Fruit fly (Drosophila melanogaster) whole organism, embryonic: Measurements from ENCODE around the gene Acat2.
A peak's percentile ranks its signal among the peaks of the same experiment; 100 is the strongest.

Source experiments
- CG10274 ChIP-seq: fragments of 200-800 bp; sonication (Bioruptor generic); optimal IDR thresholded peaks from 3 replicates; lab custom pipeline; 2017; ENCODE audit warnings: missing biosample characterization, mild to moderate bottlenecking, missing genetic modification characterization
- CG10979 ChIP-seq: fragments of 200-800 bp; sonication (Bioruptor generic); optimal IDR thresholded peaks from 2 replicates; lab custom pipeline; 2018; ENCODE audit warnings: missing biosample characterization, mild to moderate bottlenecking, missing genetic modification characterization, moderate library complexity
- CG11085 ChIP-seq: fragments of 200-800 bp; sonication (Bioruptor generic); IDR thresholded peaks from 2 replicates; pipeline ENCODE4 v1.3.6; 2022; ENCODE audit warnings: missing biosample characterization, missing genetic modification characterization
- CG13624 ChIP-seq: fragments of 200-800 bp; sonication (Bioruptor generic); optimal IDR thresholded peaks from 2 replicates; lab custom pipeline; 2016; ENCODE audit warnings: missing biosample characterization, missing genetic modification characterization
- CG15011 ChIP-seq: fragments of 200-800 bp; sonication (Bioruptor generic); optimal IDR thresholded peaks from 3 replicates; lab custom pipeline; 2018; ENCODE audit warnings: missing biosample characterization, mild to moderate bottlenecking, missing genetic modification characterization
- CG15479 ChIP-seq: fragments of 200-800 bp; sonication (Bioruptor generic); optimal IDR thresholded peaks from 3 replicates; lab custom pipeline; 2019; ENCODE audit warnings: missing biosample characterization, mild to moderate bottlenecking, missing genetic modification characterization, moderate library complexity
- CG17186 ChIP-seq: fragments of 200-800 bp; sonication (Bioruptor generic); optimal IDR thresholded peaks from 3 replicates; lab custom pipeline; 2017; ENCODE audit warnings: missing biosample characterization, missing genetic modification reagents, missing genetic modification characterization
- CG17359 ChIP-seq: fragments of 200-800 bp; sonication (Bioruptor generic); optimal IDR thresholded peaks from 3 replicates; lab custom pipeline; 2018; ENCODE audit warnings: missing biosample characterization, mild to moderate bottlenecking, missing genetic modification characterization, moderate library complexity
- CG17912 ChIP-seq: fragments of 200-800 bp; sonication (Bioruptor generic); optimal IDR thresholded peaks from 2 replicates; lab custom pipeline; 2018; ENCODE audit warnings: missing biosample characterization, mild to moderate bottlenecking, missing genetic modification characterization
- CG2120 ChIP-seq: fragments of 200-800 bp; sonication (Bioruptor generic); optimal IDR thresholded peaks from 3 replicates; lab custom pipeline; 2016; ENCODE audit warnings: missing biosample characterization, missing genetic modification characterization
- CG2199 ChIP-seq: fragments of 200-800 bp; sonication (Bioruptor generic); IDR thresholded peaks from 3 replicates; pipeline ENCODE4 v1.3.6; 2022; ENCODE audit warnings: missing biosample characterization, missing genetic modification characterization
- CG2678 ChIP-seq: fragments of 200-800 bp; sonication (Bioruptor generic); optimal IDR thresholded peaks from 3 replicates; lab custom pipeline; 2019; ENCODE audit warnings: missing biosample characterization, mild to moderate bottlenecking, missing genetic modification characterization, moderate library complexity
- CG31441 ChIP-seq: fragments of 200-800 bp; sonication (Bioruptor generic); IDR thresholded peaks from 2 replicates; pipeline ENCODE4 v1.3.6; 2022; ENCODE audit warnings: missing biosample characterization, missing genetic modification characterization
- CG4617 ChIP-seq: fragments of 200-800 bp; sonication (Bioruptor generic); optimal IDR thresholded peaks from 3 replicates; lab custom pipeline; 2016; ENCODE audit warnings: missing biosample characterization, missing genetic modification characterization, borderline replicate concordance
- CG6813 ChIP-seq: fragments of 200-800 bp; sonication (Bioruptor generic); optimal IDR thresholded peaks from 2 replicates; lab custom pipeline; 2017; ENCODE audit warnings: missing biosample characterization, missing genetic modification characterization, mild to moderate bottlenecking, moderate library complexity, missing genetic modification reagents
- E2f1 ChIP-seq: fragments of 200-800 bp; sonication (Bioruptor generic); IDR thresholded peaks from 2 replicates; pipeline ENCODE4 v1.3.6; 2022; ENCODE audit warnings: missing biosample characterization, missing genetic modification characterization
- Fer3 ChIP-seq: fragments of 200-800 bp; sonication (Bioruptor generic); optimal IDR thresholded peaks from 2 replicates; lab custom pipeline; 2018; ENCODE audit warnings: missing biosample characterization, mild to moderate bottlenecking, missing genetic modification characterization, moderate library complexity
- Gug ChIP-seq: fragments of 200-800 bp; sonication (Bioruptor generic); IDR thresholded peaks from 4 replicates; pipeline ENCODE4 v1.3.6; 2022; ENCODE audit warnings: missing biosample characterization, missing genetic modification characterization
- HLH3B ChIP-seq: fragments of 200-800 bp; sonication (Bioruptor generic); IDR thresholded peaks from 2 replicates; pipeline ENCODE4 v1.3.6; 2022; ENCODE audit warnings: missing biosample characterization, missing genetic modification characterization
- Hand ChIP-seq: fragments of 200-800 bp; sonication (Bioruptor generic); optimal IDR thresholded peaks from 2 replicates; lab custom pipeline; 2017; ENCODE audit warnings: mild to moderate bottlenecking, missing biosample characterization, missing genetic modification reagents, missing genetic modification characterization
- Hr51 ChIP-seq, 2 experiments: fragments of 200-800 bp; sonication (Bioruptor generic); optimal IDR thresholded peaks; 2 replicates in 1 of 2; 3 replicates in 1 of 2; lab custom pipeline; 2016 to 2018; ENCODE audit warnings: missing biosample characterization in 2 of 2, missing genetic modification characterization in 2 of 2, mild to moderate bottlenecking in 1 of 2, moderate library complexity in 1 of 2
- Hr78 ChIP-seq, 2 experiments: fragments of 200-800 bp in 1 of 2; fragments of >200 bp in 1 of 2; sonication (Bioruptor generic) in 1 of 2; optimal IDR thresholded peaks; 2 replicates each; lab custom pipeline; 2017 to 2019; ENCODE audit warnings: missing biosample characterization in 2 of 2, missing genetic modification characterization in 2 of 2, mild to moderate bottlenecking in 1 of 2, moderate library complexity in 1 of 2
- Mes4 ChIP-seq: fragments of 200-800 bp; sonication (Bioruptor generic); optimal IDR thresholded peaks from 2 replicates; lab custom pipeline; 2016; ENCODE audit warnings: missing biosample characterization, missing genetic modification characterization
- Nf-YA ChIP-seq: fragments of 200-800 bp; sonication (Bioruptor generic); IDR thresholded peaks from 2 replicates; pipeline ENCODE4 v1.3.6; 2022; ENCODE audit warnings: missing biosample characterization, missing genetic modification characterization
- NfI ChIP-seq: fragments of 200-800 bp; sonication (Bioruptor generic); optimal IDR thresholded peaks from 3 replicates; lab custom pipeline; 2018; ENCODE audit warnings: missing biosample characterization, mild to moderate bottlenecking, missing genetic modification characterization, moderate library complexity
- Sox102F ChIP-seq: fragments of 200-800 bp; sonication (Bioruptor generic); optimal IDR thresholded peaks from 2 replicates; lab custom pipeline; 2018; ENCODE audit warnings: missing biosample characterization, mild to moderate bottlenecking, missing genetic modification characterization, moderate library complexity
- Sry-β ChIP-seq: fragments of 200-800 bp; sonication (Bioruptor generic); optimal IDR thresholded peaks from 2 replicates; lab custom pipeline; 2018; ENCODE audit warnings: missing biosample characterization, mild to moderate bottlenecking, missing genetic modification characterization, moderate library complexity
- al ChIP-seq: fragments of 200-800 bp; sonication (Bioruptor generic); IDR thresholded peaks from 2 replicates; pipeline ENCODE4 v1.3.6; 2022; ENCODE audit warnings: missing biosample characterization, missing genetic modification characterization
- aop ChIP-seq: fragments of 200-800 bp; sonication (Bioruptor generic); IDR thresholded peaks from 2 replicates; pipeline ENCODE4 v1.3.6; 2022; ENCODE audit warnings: missing biosample characterization, missing genetic modification characterization
- chinmo ChIP-seq: fragments of 200-800 bp; sonication (Bioruptor generic); IDR thresholded peaks from 4 replicates; pipeline ENCODE4 v1.3.6; 2022; ENCODE audit warnings: missing biosample characterization, missing genetic modification characterization; ENCODE audit not compliant: partially characterized antibody
- chm ChIP-seq: fragments of 200-800 bp; sonication (Bioruptor generic); IDR thresholded peaks from 2 replicates; pipeline ENCODE4 v1.3.6; 2022; ENCODE audit warnings: missing biosample characterization, missing genetic modification characterization
- corto ChIP-seq: fragments of 200-800 bp; sonication (Bioruptor generic); optimal IDR thresholded peaks from 2 replicates; lab custom pipeline; 2016; ENCODE audit warnings: missing biosample characterization, mild to moderate bottlenecking, missing genetic modification characterization, moderate library complexity
- croc ChIP-seq: fragments of 200-800 bp; sonication (Bioruptor generic); conservative IDR thresholded peaks from 3 replicates; pipeline ENCODE4 v1.3.6; 2022; ENCODE audit warnings: missing biosample characterization, missing genetic modification characterization
- dysf ChIP-seq: fragments of 200-800 bp; sonication (Bioruptor generic); IDR thresholded peaks from 3 replicates; pipeline ENCODE4 v1.3.6; 2022; ENCODE audit warnings: missing biosample characterization, missing genetic modification characterization
- ems ChIP-seq: fragments of 200-800 bp; sonication (Bioruptor generic); optimal IDR thresholded peaks from 3 replicates; lab custom pipeline; 2016; ENCODE audit warnings: missing biosample characterization, missing genetic modification characterization
- gt ChIP-seq: fragments of 200-800 bp; sonication (Bioruptor generic); IDR thresholded peaks from 2 replicates; pipeline ENCODE4 v1.3.6; 2022; ENCODE audit warnings: missing biosample characterization, missing genetic modification characterization
- kay ChIP-seq: fragments of 200-800 bp; sonication (Bioruptor generic); optimal IDR thresholded peaks from 2 replicates; lab custom pipeline; 2016; ENCODE audit warnings: missing biosample characterization, missing genetic modification characterization
- lbe ChIP-seq: fragments of 200-800 bp; sonication (Bioruptor generic); optimal IDR thresholded peaks from 2 replicates; lab custom pipeline; 2016; ENCODE audit warnings: missing biosample characterization, mild to moderate bottlenecking, missing genetic modification characterization
- lmd ChIP-seq: fragments of 200-800 bp; sonication (Bioruptor generic); IDR thresholded peaks from 2 replicates; pipeline ENCODE4 v1.3.6; 2022; ENCODE audit warnings: missing biosample characterization, missing genetic modification characterization
- nom ChIP-seq: fragments of 200-800 bp; sonication (Bioruptor generic); optimal IDR thresholded peaks from 2 replicates; lab custom pipeline; 2017; ENCODE audit warnings: missing biosample characterization, missing genetic modification characterization, mild to moderate bottlenecking, moderate library complexity, missing genetic modification reagents
- pum ChIP-seq: fragments of 200-800 bp; sonication (Bioruptor generic); optimal IDR thresholded peaks from 2 replicates; lab custom pipeline; 2016; ENCODE audit warnings: missing biosample characterization, missing genetic modification characterization
- rib ChIP-seq: fragments of 200-800 bp; sonication (Bioruptor generic); IDR thresholded peaks from 2 replicates; pipeline ENCODE4 v1.3.6; 2022; ENCODE audit warnings: missing biosample characterization, missing genetic modification characterization
- sens ChIP-seq: fragments of 200-800 bp; sonication (Bioruptor generic); peaks from one replicate; lab custom pipeline; 2016; ENCODE audit warnings: missing biosample characterization, missing genetic modification characterization
- sob ChIP-seq: fragments of 200-800 bp; sonication (Bioruptor generic); IDR thresholded peaks from 2 replicates; pipeline ENCODE4 v1.3.6; 2022; ENCODE audit warnings: missing biosample characterization, missing genetic modification characterization
- tgo ChIP-seq: fragments of 200-800 bp; sonication (Bioruptor generic); IDR thresholded peaks from 3 replicates; pipeline ENCODE4 v1.3.6; 2022; ENCODE audit warnings: missing biosample characterization, missing genetic modification characterization
- tin ChIP-seq: fragments of 200-800 bp; sonication (Bioruptor generic); optimal IDR thresholded peaks from 3 replicates; lab custom pipeline; 2016; ENCODE audit warnings: missing biosample characterization, missing genetic modification characterization
- tll ChIP-seq, 2 experiments: fragments of 200-800 bp in 1 of 2; fragments of >200 bp in 1 of 2; sonication (Bioruptor generic) in 1 of 2; optimal IDR thresholded peaks; 2 replicates each; lab custom pipeline; 2017 to 2019; ENCODE audit warnings: missing biosample characterization in 2 of 2, missing genetic modification characterization in 2 of 2, mild to moderate bottlenecking in 1 of 2, moderate library complexity in 1 of 2
- unc-4 ChIP-seq: fragments of 200-800 bp; sonication (Bioruptor generic); IDR thresholded peaks from 2 replicates; pipeline ENCODE4 v1.3.6; 2022; ENCODE audit warnings: missing biosample characterization, missing genetic modification characterization; ENCODE audit not compliant: partially characterized antibody
- z ChIP-seq: fragments of 200-800 bp; sonication (Bioruptor generic); IDR thresholded peaks from 3 replicates; pipeline ENCODE4 v1.3.6; 2022; ENCODE audit warnings: missing biosample characterization, missing genetic modification characterization

Acat2 gene

DNA sequence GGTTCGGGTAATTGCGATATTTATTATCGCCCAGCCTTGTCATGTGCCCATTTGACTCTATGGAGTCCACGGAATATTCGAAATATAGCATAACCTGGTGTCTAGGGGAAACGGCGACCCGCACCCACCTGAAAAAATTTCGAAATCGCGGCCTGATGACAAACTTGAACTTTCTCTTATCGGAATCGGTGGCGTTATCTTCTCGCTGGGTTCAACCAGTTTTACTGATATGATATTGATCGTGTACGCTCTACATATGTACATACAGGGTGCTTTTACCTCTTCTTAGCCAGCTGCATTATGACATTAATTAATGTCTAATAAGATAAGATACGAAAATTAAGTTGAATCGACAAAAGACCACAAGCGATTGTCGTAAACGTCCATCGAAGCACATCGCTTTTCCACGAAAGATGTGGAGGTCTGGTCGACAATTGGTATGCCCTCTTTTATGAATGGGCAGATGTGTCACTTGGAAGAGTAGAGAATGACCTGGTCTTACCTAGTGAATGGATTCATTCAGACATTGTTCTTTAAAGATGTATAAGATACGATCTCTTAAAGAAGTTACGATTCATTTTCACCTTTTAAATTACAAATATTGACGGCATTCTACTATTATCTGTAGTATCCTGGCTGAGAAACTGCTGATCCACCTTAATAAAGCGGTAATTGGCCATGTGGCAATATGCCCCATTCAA is 17.6 kb downstream of the Acat2 start (continued):
- TF ChIP-seq Mes4 (GFP tag; lab: Kevin White, UChicago) (no peak), pum (GFP tag; lab: Kevin White, UChicago) (no peak), lmd (GFP tag; lab: Robert Waterston, UW) (no peak), Hand (GFP tag; lab: Kevin White, UChicago) (no peak), al (GFP tag; lab: Robert Waterston, UW) (no peak), unc-4 (GFP tag; lab: Robert Waterston, UW) (no peak), tin (no peak), CG15479 (GFP tag; lab: Kevin White, UChicago) (no peak), chinmo (GFP tag; lab: Robert Waterston, UW) (no peak), CG2678 (tag; lab: Kevin White, UChicago) (peak; percentile 49), Hr78 (GFP tag; optimal IDR thresholded peaks at IDR 0.05; lab: Kevin White, UChicago) (peak in 1 of 2 experiments; percentile 99), CG4617 (GFP tag; lab: Kevin White, UChicago) (no peak), z (GFP tag; lab: Robert Waterston, UW) (no peak), Sox102F (GFP tag; lab: Kevin White, UChicago) (peak; percentile 31), E2f1 (GFP tag; lab: Robert Waterston, UW) (no peak), CG17912 (no peak), CG11085 (no peak), CG10274 (peak; percentile 96), CG2120 (peak; percentile 45), CG13624 (GFP tag; lab: Kevin White, UChicago) (no peak), sob (no peak), Gug (GFP tag; lab: Robert Waterston, UW) (0 out of 4 replicates have a peak, but pooled peaks have one; percentile 2), aop (GFP tag; lab: Robert Waterston, UW) (no peak), HLH3B (GFP tag; lab: Robert Waterston, UW) (0 out of 2 replicates have a peak, but pooled peaks have one; percentile 26), gt (peak; percentile 10; the same call in 1 of the 2 replicates), Hr51 (GFP tag; optimal IDR thresholded peaks at IDR 0.05; lab: Kevin White, UChicago) (peak in 1 of 2 experiments; percentile 26), NfI (GFP tag; lab: Kevin White, UChicago) (no peak), dysf (GFP tag; lab: Robert Waterston, UW) (peak; percentile 51; the same call in 2 of the 3 replicates), croc (no peak), Nf-YA (no peak), CG17359 (tag; lab: Kevin White, UChicago) (no peak)

dm6 chr3L:1320931-1321556 is 18.3 kb downstream of the Acat2 start:
- peak; percentile 1 for TF ChIP-seq corto
- no peak for TF ChIP-seq chm (GFP tag; lab: Robert Waterston, UW)
- no peak for TF ChIP-seq CG2199 (GFP tag; lab: Robert Waterston, UW)
- peak; percentile 36 for TF ChIP-seq nom (GFP tag; lab: Kevin White, UChicago)
- TF ChIP-seq CG10979 (tag; lab: Kevin White, UChicago) = no peak
- TF ChIP-seq Sry-β (GFP tag; lab: Kevin White, UChicago) = no peak
- no peak for TF ChIP-seq CG17186 (GFP tag; lab: Kevin White, UChicago)
- no peak for TF ChIP-seq ems
- TF ChIP-seq CG31441 (GFP tag; lab: Robert Waterston, UW) = 0 out of 2 replicates have a peak, but pooled peaks have one; percentile 4
- no peak for TF ChIP-seq tgo (GFP tag; lab: Robert Waterston, UW)
- TF ChIP-seq Fer3 (tag; lab: Kevin White, UChicago) = no peak
- TF ChIP-seq CG15479 (GFP tag; lab: Kevin White, UChicago) = no peak
- TF ChIP-seq CG6813 (GFP tag; lab: Kevin White, UChicago) = no peak
- TF ChIP-seq rib (GFP tag; lab: Robert Waterston, UW) = 0 out of 2 replicates have a peak, but pooled peaks have one; percentile 49
- TF ChIP-seq CG15011 (GFP tag; lab: Kevin White, UChicago) = no peak
- TF ChIP-seq lbe (GFP tag; lab: Kevin White, UChicago) = peak; percentile 58
- TF ChIP-seq kay (GFP tag; lab: Kevin White, UChicago) = no peak
- no peak for TF ChIP-seq tll (GFP tag; optimal IDR thresholded peaks at IDR 0.05; lab: Kevin White, UChicago)
- TF ChIP-seq sens (GFP tag; lab: Kevin White, UChicago) = peak; percentile 11
